Worm (Caenorhabditis elegans) whole organism, late embryonic: ENCODE data around the gene xbx-6.

Experiments used
- C38D4.7 ChIP-seq: fragments of 200-800 bp; sonication (Bioruptor generic); optimal IDR thresholded peaks from 2 replicates; lab custom pipeline; 2018; ENCODE audit warnings: mild to moderate bottlenecking, missing genetic modification characterization, moderate library complexity, missing compliant biosample characterization
- F13H6.1 ChIP-seq: sonication (generic microtip); optimal IDR thresholded peaks from 2 replicates; lab custom pipeline; 2016; ENCODE audit warnings: missing genetic modification characterization, missing compliant biosample characterization
- Y22D7AL.16 ChIP-seq: sonication (generic microtip); optimal IDR thresholded peaks from 2 replicates; lab custom pipeline; 2016; ENCODE audit warnings: missing genetic modification characterization, missing compliant biosample characterization
- ceh-14 ChIP-seq: sonication (generic microtip); optimal IDR thresholded peaks from 2 replicates; lab custom pipeline; 2016; ENCODE audit warnings: missing genotype, missing genetic modification characterization, missing compliant biosample characterization
- ceh-18 ChIP-seq: sonication (generic microtip); optimal IDR thresholded peaks from 2 replicates; lab custom pipeline; 2016; ENCODE audit warnings: missing genetic modification characterization, missing compliant biosample characterization
- ceh-19 ChIP-seq: fragments of 200-800 bp; sonication (Bioruptor generic); optimal IDR thresholded peaks from 2 replicates; lab custom pipeline; 2018; ENCODE audit warnings: mild to moderate bottlenecking, missing genetic modification characterization, missing compliant biosample characterization
- ceh-2 ChIP-seq: sonication (generic microtip); optimal IDR thresholded peaks from 2 replicates; lab custom pipeline; 2016; ENCODE audit warnings: missing genotype, missing genetic modification characterization, missing compliant biosample characterization
- ceh-22 ChIP-seq: sonication (generic microtip); optimal IDR thresholded peaks from 2 replicates; lab custom pipeline; 2017; ENCODE audit warnings: missing biosample characterization, missing genetic modification characterization
- ceh-31 ChIP-seq: sonication (generic microtip); optimal IDR thresholded peaks from 2 replicates; lab custom pipeline; 2016; ENCODE audit warnings: missing genetic modification characterization, missing compliant biosample characterization
- ceh-34 ChIP-seq: sonication (generic microtip); optimal IDR thresholded peaks from 2 replicates; lab custom pipeline; 2016; ENCODE audit warnings: mild to moderate bottlenecking, missing genetic modification characterization, missing compliant biosample characterization
- ceh-45 ChIP-seq: fragments of 200-800 bp; sonication (Bioruptor generic); IDR thresholded peaks from 2 replicates; pipeline ENCODE4 v1.3.6; 2022; ENCODE audit warnings: missing genetic modification reagents, missing genetic modification characterization, missing compliant biosample characterization
- ceh-6 ChIP-seq: fragments of 200-800 bp; sonication (Bioruptor generic); optimal IDR thresholded peaks from 2 replicates; lab custom pipeline; 2018; ENCODE audit warnings: mild to moderate bottlenecking, missing genetic modification characterization, missing compliant biosample characterization
- ceh-9 ChIP-seq: sonication (generic microtip); optimal IDR thresholded peaks from 2 replicates; lab custom pipeline; 2016; ENCODE audit warnings: mild to moderate bottlenecking, missing genetic modification characterization, inconsistent platforms, missing compliant biosample characterization
- che-1 ChIP-seq: sonication (generic microtip); optimal IDR thresholded peaks from 2 replicates; lab custom pipeline; 2016; ENCODE audit warnings: mild to moderate bottlenecking, missing genetic modification characterization, missing compliant biosample characterization
- dmd-4 ChIP-seq: sonication (generic microtip); optimal IDR thresholded peaks from 2 replicates; lab custom pipeline; 2016; ENCODE audit warnings: borderline replicate concordance, missing genetic modification characterization, missing compliant biosample characterization
- dve-1 ChIP-seq: sonication (generic microtip); optimal IDR thresholded peaks from 2 replicates; lab custom pipeline; 2017; ENCODE audit warnings: antibody characterized with exemption, mild to moderate bottlenecking, missing genetic modification characterization, missing compliant biosample characterization
- elt-2 ChIP-seq: sonication (generic microtip); optimal IDR thresholded peaks from 2 replicates; lab custom pipeline; 2016; ENCODE audit warnings: missing genetic modification reagents, missing genetic modification characterization, missing compliant biosample characterization
- ets-4 ChIP-seq: sonication (generic microtip); optimal IDR thresholded peaks from 2 replicates; lab custom pipeline; 2016; ENCODE audit warnings: missing genetic modification characterization, missing compliant biosample characterization
- eyg-1 ChIP-seq: sonication (generic microtip); optimal IDR thresholded peaks from 2 replicates; lab custom pipeline; 2016; ENCODE audit warnings: missing genotype, missing genetic modification characterization, missing compliant biosample characterization
- fax-1 ChIP-seq: sonication (generic microtip); optimal IDR thresholded peaks from 2 replicates; lab custom pipeline; 2016; ENCODE audit warnings: missing genotype, missing genetic modification characterization, missing compliant biosample characterization
- gmeb-2 ChIP-seq: sonication (generic microtip); optimal IDR thresholded peaks from 2 replicates; lab custom pipeline; 2016; ENCODE audit warnings: missing genetic modification characterization, inconsistent platforms, missing compliant biosample characterization
- hlh-15 ChIP-seq: sonication (generic microtip); optimal IDR thresholded peaks from 2 replicates; lab custom pipeline; 2016; ENCODE audit warnings: missing genetic modification characterization, missing compliant biosample characterization
- hlh-30 ChIP-seq: sonication (generic microtip); optimal IDR thresholded peaks from 2 replicates; lab custom pipeline; 2017; ENCODE audit warnings: antibody characterized with exemption, missing genetic modification characterization, missing compliant biosample characterization; ENCODE audit not compliant: insufficient read depth
- madf-2 ChIP-seq: sonication (generic microtip); optimal IDR thresholded peaks from 2 replicates; lab custom pipeline; 2017; ENCODE audit warnings: missing genetic modification characterization, missing compliant biosample characterization
- nfya-1 ChIP-seq: sonication (generic microtip); optimal IDR thresholded peaks from 2 replicates; lab custom pipeline; 2017; ENCODE audit warnings: missing genetic modification characterization, mild to moderate bottlenecking, missing compliant biosample characterization, antibody characterized with exemption, moderate library complexity
- nhr-11 ChIP-seq: fragments of 150-350 bp; optimal IDR thresholded peaks from 2 replicates; lab custom pipeline; 2014; ENCODE audit warnings: missing biosample characterization, missing genetic modification characterization
- npax-4 ChIP-seq: sonication (generic microtip); optimal IDR thresholded peaks from 2 replicates; lab custom pipeline; 2016; ENCODE audit warnings: missing genetic modification characterization, missing compliant biosample characterization
- odd-2 ChIP-seq: sonication (generic microtip); optimal IDR thresholded peaks from 2 replicates; lab custom pipeline; 2017; ENCODE audit warnings: antibody characterized with exemption, mild to moderate bottlenecking, missing genetic modification characterization, missing compliant biosample characterization
- pat-9 ChIP-seq: fragments of 200-800 bp; sonication (Bioruptor generic); optimal IDR thresholded peaks from 2 replicates; lab custom pipeline; 2018; ENCODE audit warnings: mild to moderate bottlenecking, missing genetic modification characterization, moderate library complexity, missing compliant biosample characterization
- pax-1 ChIP-seq: fragments of 150-350 bp; optimal IDR thresholded peaks from 2 replicates; lab custom pipeline; 2014; ENCODE audit warnings: missing biosample characterization, missing genetic modification characterization
- ref-2 ChIP-seq: sonication (generic microtip); optimal IDR thresholded peaks from 2 replicates; lab custom pipeline; 2016; ENCODE audit warnings: missing genetic modification characterization, missing compliant biosample characterization
- sox-2 ChIP-seq: fragments of 200-800 bp; sonication (Bioruptor generic); IDR thresholded peaks from 2 replicates; pipeline ENCODE4 v1.3.6; 2022; ENCODE audit warnings: missing genetic modification reagents, missing genetic modification characterization, missing compliant biosample characterization
- sox-4 ChIP-seq: sonication (generic microtip); optimal IDR thresholded peaks from 2 replicates; lab custom pipeline; 2017; ENCODE audit warnings: mild to moderate bottlenecking, missing genetic modification characterization, inconsistent platforms, missing compliant biosample characterization
- syd-9 ChIP-seq: sonication (generic microtip); optimal IDR thresholded peaks from 2 replicates; lab custom pipeline; 2016; ENCODE audit warnings: mild to moderate bottlenecking, missing genetic modification characterization, moderate library complexity, missing compliant biosample characterization
- tbx-2 ChIP-seq: sonication (generic microtip); optimal IDR thresholded peaks from 2 replicates; lab custom pipeline; 2016; ENCODE audit warnings: missing genetic modification characterization, missing compliant biosample characterization
- tbx-7 ChIP-seq: sonication (generic microtip); optimal IDR thresholded peaks from 2 replicates; lab custom pipeline; 2016; ENCODE audit warnings: missing genotype, missing genetic modification characterization, missing compliant biosample characterization
- ttx-3 ChIP-seq: sonication (generic microtip); optimal IDR thresholded peaks from 2 replicates; lab custom pipeline; 2016; ENCODE audit warnings: missing genetic modification reagents, missing genetic modification characterization, missing compliant biosample characterization
- unc-42 ChIP-seq: sonication (generic microtip); optimal IDR thresholded peaks from 2 replicates; lab custom pipeline; 2016; ENCODE audit warnings: missing genotype, missing genetic modification characterization, missing compliant biosample characterization
- unc-86 ChIP-seq: sonication (generic microtip); optimal IDR thresholded peaks from 2 replicates; lab custom pipeline; 2016; ENCODE audit warnings: missing genetic modification characterization, missing compliant biosample characterization

Gene xbx-6

ce11 chrV:9716397-9716796, 13.5 kb downstream of the xbx-6 start, which contains the start of gene str-188:
str-188 (plus strand) TSS chrV:9716697.
- TF ChIP-seq nfya-1 (tag; lab: Kevin White, UChicago) (no peak), eyg-1 (tag; lab: Kevin White, UChicago) (no peak), syd-9 (no peak), sox-2 (GFP tag; lab: Robert Waterston, UW) (no peak), unc-42 (tag; lab: Kevin White, UChicago) (no peak), tbx-2 (tag; lab: Kevin White, UChicago) (no peak), dve-1 (tag; lab: Kevin White, UChicago) (no peak), ceh-6 (no peak), npax-4 (no peak)

DNA sequence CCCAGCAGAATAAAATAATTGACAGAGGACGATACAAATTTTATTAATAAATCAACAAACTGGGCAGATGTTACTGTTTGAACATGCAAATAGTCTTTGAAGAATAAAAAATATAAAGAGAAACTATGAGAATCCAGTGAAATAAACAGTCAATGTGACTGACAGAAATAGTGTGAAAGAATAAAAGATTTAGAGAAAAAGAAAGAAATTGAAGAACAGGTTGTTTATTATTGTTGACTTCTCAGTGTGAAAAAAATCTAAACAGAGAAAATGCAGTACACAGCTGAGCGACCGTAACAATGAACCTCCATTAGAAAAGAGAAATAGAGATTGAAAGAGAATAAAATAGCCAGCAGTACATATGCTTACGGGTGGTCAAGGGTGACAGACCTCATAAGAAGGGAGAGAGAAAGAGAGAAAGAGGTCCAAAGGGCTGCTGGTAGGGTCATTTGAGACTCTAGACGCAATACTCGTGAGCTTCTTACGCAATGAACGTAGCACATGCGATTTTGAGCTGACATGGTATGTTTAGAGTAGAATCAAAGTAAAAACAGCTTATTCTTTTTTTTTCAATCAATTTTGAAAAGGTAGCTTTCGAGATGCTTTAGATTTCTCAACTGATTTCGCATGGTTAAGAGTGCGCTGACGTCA, 21.3 kb downstream of the xbx-6 start, which contains the start of gene slcr-46.3:
slcr-46.3 (minus strand) TSS at position 86 of the 651 bp plus-strand sequence.
- TF ChIP-seq nfya-1 (tag; lab: Kevin White, UChicago), result peak; percentile 13
- peak; percentile 27 for TF ChIP-seq hlh-30
- TF ChIP-seq ets-4 (tag; lab: Kevin White, UChicago), result no peak
- peak; percentile 77 for TF ChIP-seq pax-1 (tag; lab: Kevin White, UChicago)
- peak; percentile 50 for TF ChIP-seq ceh-34 (tag; lab: Kevin White, UChicago)
- peak; percentile 36 for TF ChIP-seq ref-2 (tag; lab: Kevin White, UChicago)
- no peak for TF ChIP-seq nhr-11 (tag; lab: Kevin White, UChicago)
- no peak for TF ChIP-seq dmd-4 (tag; lab: Kevin White, UChicago)
- TF ChIP-seq hlh-15 (tag; lab: Kevin White, UChicago), result no peak
- TF ChIP-seq tbx-2 (tag; lab: Kevin White, UChicago), result peak; percentile 12
- no peak for TF ChIP-seq Y22D7AL.16
- no peak for TF ChIP-seq ttx-3 (tag; lab: Kevin White, UChicago)
- no peak for TF ChIP-seq ceh-2 (tag; lab: Kevin White, UChicago)
- no peak for TF ChIP-seq ceh-18
- TF ChIP-seq tbx-7 (tag; lab: Kevin White, UChicago), result no peak
- no peak for TF ChIP-seq ceh-22
- TF ChIP-seq odd-2, result no peak
- no peak for TF ChIP-seq npax-4
- no peak for TF ChIP-seq ceh-45

ce11 chrV:9725719-9726118, 22.9 kb downstream of the xbx-6 start:
- TF ChIP-seq hlh-15 (tag; lab: Kevin White, UChicago) (no peak), gmeb-2 (tag; lab: Kevin White, UChicago) (no peak), ceh-18 (no peak), ceh-31 (tag; lab: Kevin White, UChicago) (no peak)

- TF ChIP-seq nfya-1 (tag; lab: Kevin White, UChicago) (peak; percentile 45), unc-86 (tag; lab: Kevin White, UChicago) (no peak), madf-2 (tag; lab: Kevin White, UChicago) (no peak), ceh-31 (tag; lab: Kevin White, UChicago) (peak; percentile 2), ceh-14 (tag; lab: Kevin White, UChicago) (no peak), che-1 (no peak), ceh-45 (no peak), eyg-1 (tag; lab: Kevin White, UChicago) (no peak), C38D4.7 (GFP tag; lab: Kevin White, UChicago) (no peak), ref-2 (tag; lab: Kevin White, UChicago) (no peak), unc-42 (tag; lab: Kevin White, UChicago) (no peak), fax-1 (tag; lab: Kevin White, UChicago) (no peak), sox-4 (tag; lab: Kevin White, UChicago) (no peak), elt-2 (tag; lab: Kevin White, UChicago) (peak; percentile 14), pax-1 (tag; lab: Kevin White, UChicago) (no peak), ceh-18 (no peak), ceh-19 (GFP tag; lab: Kevin White, UChicago) (no peak), pat-9 (no peak), ceh-2 (tag; lab: Kevin White, UChicago) (no peak), ceh-22 (no peak), ttx-3 (tag; lab: Kevin White, UChicago) (no peak), ceh-9 (tag; lab: Kevin White, UChicago) (no peak), F13H6.1 (tag; lab: Kevin White, UChicago) (no peak), tbx-2 (tag; lab: Kevin White, UChicago) (no peak)
- TF ChIP-seq, all 69 proteins: peak for 3
Measured at ce11 chrV:9729462-9730162, 26.8 kb downstream of the xbx-6 start, which contains the start of the genes aagr-3 and drap-1. aagr-3 (minus strand) TSS chrV:9729512. drap-1 (plus strand) TSS chrV:9730106.
